Worm (Caenorhabditis elegans) whole organism, L4 larva: ENCODE measurements around the gene twk-10.

Source experiments
- D1046.2 ChIP-seq: fragments of 200-800 bp; sonication (Bioruptor generic); IDR thresholded peaks from 2 replicates; pipeline ENCODE4 v1.3.6; 2022; ENCODE audit warnings: missing genetic modification characterization, missing compliant biosample characterization
- F44E2.7 ChIP-seq: fragments of 200-800 bp; sonication (Bioruptor generic); IDR thresholded peaks from 2 replicates; pipeline ENCODE4 v2.1.2; 2022; ENCODE audit warnings: missing genetic modification characterization, missing compliant biosample characterization
- F49E8.2 ChIP-seq: sonication (generic microtip); optimal IDR thresholded peaks from 2 replicates; lab custom pipeline; 2016; ENCODE audit warnings: missing compliant biosample characterization, mild to moderate bottlenecking, missing genetic modification characterization, borderline replicate concordance
- T26A8.4 ChIP-seq: fragments of 200-800 bp; sonication (Bioruptor generic); IDR thresholded peaks from 2 replicates; pipeline ENCODE4 v1.3.6; 2022; ENCODE audit warnings: missing genetic modification characterization, missing compliant biosample characterization
- Y75B8A.6 ChIP-seq: fragments of 200-800 bp; sonication (Bioruptor generic); IDR thresholded peaks from 2 replicates; pipeline ENCODE4 v1.3.6; 2022; ENCODE audit warnings: missing genetic modification reagents, missing genetic modification characterization, missing compliant biosample characterization
- ZK337.2 ChIP-seq: fragments of 200-800 bp; sonication (Bioruptor generic); IDR thresholded peaks from 2 replicates; pipeline ENCODE4 v1.3.6; 2022; ENCODE audit warnings: missing genetic modification reagents, missing genetic modification characterization, missing compliant biosample characterization
- ZK546.5 ChIP-seq, 2 experiments: sonication (generic microtip); optimal IDR thresholded peaks; 2 replicates each; lab custom pipeline; 2017; ENCODE audit warnings: missing biosample characterization in 2 of 2, missing genetic modification characterization in 2 of 2
- aha-1 ChIP-seq: fragments of 150-350 bp; peaks from one replicate; lab custom pipeline; 2014; ENCODE audit warnings: missing biosample characterization, missing genetic modification characterization
- ceh-20 ChIP-seq: fragments of 200-800 bp; sonication (Bioruptor generic); IDR thresholded peaks from 2 replicates; pipeline ENCODE4 v1.3.6; 2022; ENCODE audit warnings: missing genetic modification reagents, missing genetic modification characterization, missing compliant biosample characterization
- ceh-28 ChIP-seq: fragments of 150-350 bp; optimal IDR thresholded peaks from 2 replicates; lab custom pipeline; 2014; ENCODE audit warnings: missing biosample characterization, missing genetic modification reagents, missing genetic modification characterization
- ceh-32 ChIP-seq: sonication (generic microtip); optimal IDR thresholded peaks from 2 replicates; lab custom pipeline; 2016; ENCODE audit warnings: mild to moderate bottlenecking, missing genetic modification characterization, missing compliant biosample characterization; ENCODE audit not compliant: poor library complexity
- daf-16 ChIP-seq, 3 experiments: sonication (generic microtip); optimal IDR thresholded peaks; 2 replicates each; lab custom pipeline; 2016 to 2017; ENCODE audit warnings: missing genetic modification characterization in 3 of 3, missing genetic modification reagents in 3 of 3, mild to moderate bottlenecking in 2 of 3, missing compliant biosample characterization in 2 of 3, missing biosample characterization in 1 of 3, moderate library complexity in 1 of 3
- dmd-6 ChIP-seq: fragments of 200-800 bp; sonication (Bioruptor generic); IDR thresholded peaks from 2 replicates; pipeline ENCODE4 v1.3.6; 2022; ENCODE audit warnings: missing genetic modification reagents, missing genetic modification characterization, missing compliant biosample characterization
- dmd-8 ChIP-seq: fragments of 200-800 bp; sonication (Bioruptor generic); IDR thresholded peaks from 2 replicates; pipeline ENCODE4 v1.3.6; 2022; ENCODE audit warnings: missing genetic modification characterization, missing compliant biosample characterization
- dve-1 ChIP-seq: sonication (generic microtip); optimal IDR thresholded peaks from 2 replicates; lab custom pipeline; 2017; ENCODE audit warnings: antibody characterized with exemption, mild to moderate bottlenecking, missing genetic modification characterization, missing compliant biosample characterization; ENCODE audit not compliant: insufficient read depth
- hlh-11 ChIP-seq: fragments of 200-800 bp; sonication (Bioruptor generic); optimal IDR thresholded peaks from 2 replicates; lab custom pipeline; 2018; ENCODE audit warnings: mild to moderate bottlenecking, missing genetic modification characterization, missing compliant biosample characterization
- hlh-30 ChIP-seq: sonication (generic microtip); optimal IDR thresholded peaks from 2 replicates; lab custom pipeline; 2017; ENCODE audit warnings: antibody characterized with exemption, mild to moderate bottlenecking, missing genetic modification characterization, missing compliant biosample characterization; ENCODE audit not compliant: insufficient read depth
- lim-7 ChIP-seq: fragments of 200-800 bp; sonication (Bioruptor generic); IDR thresholded peaks from 2 replicates; pipeline ENCODE4 v1.3.6; 2022; ENCODE audit warnings: missing genetic modification characterization, missing compliant biosample characterization
- madf-5 ChIP-seq, 2 experiments: fragments of 200-800 bp; sonication (Bioruptor generic); IDR thresholded peaks; 2 replicates each; pipeline ENCODE4 v1.3.6; 2022; ENCODE audit warnings: missing compliant biosample characterization in 2 of 2, missing genetic modification characterization in 2 of 2
- mep-1 ChIP-seq: fragments of 150-350 bp; sonication (generic microtip); optimal IDR thresholded peaks from 3 replicates; lab custom pipeline; 2014; ENCODE audit warnings: missing biosample characterization, missing genetic modification characterization
- nhr-10 ChIP-seq: fragments of 150-350 bp; optimal IDR thresholded peaks from 2 replicates; lab custom pipeline; 2014; ENCODE audit warnings: missing biosample characterization, missing genetic modification characterization
- nhr-28 ChIP-seq: fragments of 150-350 bp; optimal IDR thresholded peaks from 2 replicates; lab custom pipeline; 2014; ENCODE audit warnings: missing biosample characterization, missing genetic modification characterization
- nhr-48 ChIP-seq: sonication (generic microtip); optimal IDR thresholded peaks from 2 replicates; lab custom pipeline; 2016; ENCODE audit warnings: mild to moderate bottlenecking, missing genetic modification characterization, missing compliant biosample characterization
- nhr-77 ChIP-seq: fragments of 150-350 bp; optimal IDR thresholded peaks from 2 replicates; lab custom pipeline; 2014; ENCODE audit warnings: missing biosample characterization, missing genetic modification characterization
- pha-4 ChIP-seq, 2 experiments: fragments of 150-350 bp in 1 of 2; fragments of 200-800 bp in 1 of 2; sonication (Bioruptor generic) in 1 of 2; IDR thresholded peaks in 1 of 2; optimal IDR thresholded peaks in 1 of 2; 2 replicates each; pipeline versions ENCODE4 v1.3.6 to Lab custom; 2014 to 2022; ENCODE audit warnings: missing genetic modification characterization in 2 of 2, missing genetic modification reagents in 2 of 2, missing biosample characterization in 1 of 2, missing compliant biosample characterization in 1 of 2
- sdz-12 ChIP-seq: fragments of 200-800 bp; sonication (Bioruptor generic); optimal IDR thresholded peaks from 2 replicates; lab custom pipeline; 2018; ENCODE audit warnings: mild to moderate bottlenecking, missing genetic modification characterization, missing compliant biosample characterization
- snpc-4 ChIP-seq: fragments of 150-350 bp; optimal IDR thresholded peaks from 2 replicates; lab custom pipeline; 2014; ENCODE audit warnings: missing biosample characterization, missing genetic modification characterization
- tra-1 ChIP-seq: fragments of 200-800 bp; sonication (Bioruptor generic); IDR thresholded peaks from 2 replicates; pipeline ENCODE4 v1.3.6; 2022; ENCODE audit warnings: missing genetic modification reagents, missing genetic modification characterization, missing compliant biosample characterization
- unc-130 ChIP-seq: sonication (generic microtip); optimal IDR thresholded peaks from 2 replicates; lab custom pipeline; 2016; ENCODE audit warnings: missing genetic modification reagents, missing genetic modification characterization, missing compliant biosample characterization
- unc-62 ChIP-seq, 3 experiments: fragments of 150-350 bp in 1 of 3; sonication (generic microtip); optimal IDR thresholded peaks in 2 of 3; peaks in 1 of 3; 1 replicate in 1 of 3; 2 replicates in 2 of 3; lab custom pipeline; 2014 to 2017; ENCODE audit warnings: missing biosample characterization in 3 of 3, missing genetic modification characterization in 3 of 3, missing genetic modification reagents in 3 of 3, missing genotype in 1 of 3
- zfp-2 ChIP-seq: sonication (generic microtip); optimal IDR thresholded peaks from 2 replicates; lab custom pipeline; 2016; ENCODE audit warnings: mild to moderate bottlenecking, missing genetic modification characterization, missing compliant biosample characterization
- ztf-7 ChIP-seq: fragments of 150-350 bp; optimal IDR thresholded peaks from 2 replicates; lab custom pipeline; 2014; ENCODE audit warnings: missing biosample characterization, missing genetic modification characterization

Gene twk-10

ce11 chrV:6503158-6503557 is 49.0 kb upstream of the twk-10 start:
- TF ChIP-seq F49E8.2 = no peak
- no peak for TF ChIP-seq F44E2.7 (GFP tag; lab: Robert Waterston, UW)
- peak; percentile 30 for TF ChIP-seq hlh-11 (tag; lab: Kevin White, UChicago)
- TF ChIP-seq ZK337.2 (GFP tag; lab: Robert Waterston, UW) = no peak
- TF ChIP-seq ceh-32 = no peak
- TF ChIP-seq snpc-4 = no peak
- no peak for TF ChIP-seq aha-1 (tag; lab: Kevin White, UChicago)
- TF ChIP-seq dmd-6 (GFP tag; lab: Robert Waterston, UW) = peak; percentile 34; the same call in 1 of the 2 replicates
- peak; percentile 35 for TF ChIP-seq hlh-30 (tag; lab: Kevin White, UChicago)
- TF ChIP-seq daf-16 (GFP tag; optimal IDR thresholded peaks at IDR 0.05; lab: Kevin White, UChicago) = no peak
- peak; percentile 37 for TF ChIP-seq daf-16 (tag; optimal IDR thresholded peaks at IDR 0.05; lab: Kevin White, UChicago)
- peak; percentile 23 for TF ChIP-seq nhr-28 (tag; lab: Kevin White, UChicago)
- no peak for TF ChIP-seq tra-1 (GFP tag; lab: Robert Waterston, UW)
- TF ChIP-seq T26A8.4 (GFP tag; lab: Robert Waterston, UW) = no peak
- no peak for TF ChIP-seq dmd-8 (GFP tag; lab: Robert Waterston, UW)
- no peak for TF ChIP-seq ztf-7 (tag; lab: Kevin White, UChicago)
- TF ChIP-seq lim-7 = no peak
- TF ChIP-seq nhr-77 (tag; lab: Kevin White, UChicago) = peak; percentile 9
- TF ChIP-seq ceh-20 (GFP tag; lab: Robert Waterston, UW) = 0 out of 2 replicates have a peak, but pooled peaks have one; percentile 53

ce11 chrV:6504131-6504827 is 47.9 kb upstream of the twk-10 start, which contains the start of gene moc-2:
moc-2 (minus strand) TSS chrV:6504181.
- TF ChIP-seq unc-62 (GFP tag; optimal IDR thresholded peaks at IDR 0.05 in 1 of 2; lab: Kevin White, UChicago) (peak in 1 of 2 experiments; percentile 76), unc-62 (tag; optimal IDR thresholded peaks at IDR 0.05; lab: Kevin White, UChicago) (no peak), nhr-10 (tag; lab: Kevin White, UChicago) (no peak)

ce11 chrV:6505339-6505811 is 46.8 kb upstream of the twk-10 start, which contains the start of gene W01A11.7:
W01A11.7 (minus strand) TSS chrV:6505389.
- TF ChIP-seq ceh-20 (GFP tag; lab: Robert Waterston, UW) (0 out of 2 replicates have a peak, but pooled peaks have one; percentile 34), D1046.2 (no peak), dmd-6 (GFP tag; lab: Robert Waterston, UW) (no peak), daf-16 (GFP tag; optimal IDR thresholded peaks at IDR 0.05; lab: Kevin White, UChicago) (no peak), daf-16 (tag; optimal IDR thresholded peaks at IDR 0.05; lab: Kevin White, UChicago) (no peak), nhr-48 (tag; lab: Kevin White, UChicago) (peak; percentile 10), hlh-30 (tag; lab: Kevin White, UChicago) (peak; percentile 70), lim-7 (no peak), unc-62 (GFP tag; optimal IDR thresholded peaks at IDR 0.05 in 1 of 2; lab: Kevin White, UChicago) (peak in 1 of 2 experiments; percentile 65), unc-62 (tag; optimal IDR thresholded peaks at IDR 0.05; lab: Kevin White, UChicago) (no peak), Y75B8A.6 (GFP tag; lab: Robert Waterston, UW) (no peak), hlh-11 (tag; lab: Kevin White, UChicago) (peak; percentile 27)

- TF ChIP-seq unc-62 (GFP tag; optimal IDR thresholded peaks at IDR 0.05 in 1 of 2; lab: Kevin White, UChicago) (peak in 1 of 2 experiments; percentile 95), unc-62 (tag; optimal IDR thresholded peaks at IDR 0.05; lab: Kevin White, UChicago) (no peak), madf-5 (GFP tag; IDR thresholded peaks at IDR 0.05; lab: Robert Waterston, UW) (no peak)
Measured at ce11 chrV:6506238-6506956, 45.7 kb upstream of the twk-10 start.

ce11 chrV:6508703-6509102 is 43.4 kb upstream of the twk-10 start, which contains the start of gene ubh-3:
ubh-3 (minus strand) TSS chrV:6508803.
- TF ChIP-seq zfp-2 (tag; lab: Kevin White, UChicago) (no peak), sdz-12 (GFP tag; lab: Kevin White, UChicago) (no peak), dve-1 (no peak), ZK546.5 (tag; optimal IDR thresholded peaks at IDR 0.05; lab: Kevin White, UChicago) (no peak), ceh-28 (no peak), T26A8.4 (GFP tag; lab: Robert Waterston, UW) (no peak), pha-4 (GFP tag; IDR thresholded peaks at IDR 0.05; lab: Robert Waterston, UW) (no peak), pha-4 (tag; optimal IDR thresholded peaks at IDR 0.05; lab: Kevin White, UChicago) (no peak), unc-130 (no peak), mep-1 (tag; lab: Kevin White, UChicago) (no peak)
